Worm (Caenorhabditis elegans): Measurements from ENCODE around the gene clec-141.
A peak's percentile ranks its signal among the peaks of the same experiment; 100 is the strongest.

Gene clec-141

DNA sequence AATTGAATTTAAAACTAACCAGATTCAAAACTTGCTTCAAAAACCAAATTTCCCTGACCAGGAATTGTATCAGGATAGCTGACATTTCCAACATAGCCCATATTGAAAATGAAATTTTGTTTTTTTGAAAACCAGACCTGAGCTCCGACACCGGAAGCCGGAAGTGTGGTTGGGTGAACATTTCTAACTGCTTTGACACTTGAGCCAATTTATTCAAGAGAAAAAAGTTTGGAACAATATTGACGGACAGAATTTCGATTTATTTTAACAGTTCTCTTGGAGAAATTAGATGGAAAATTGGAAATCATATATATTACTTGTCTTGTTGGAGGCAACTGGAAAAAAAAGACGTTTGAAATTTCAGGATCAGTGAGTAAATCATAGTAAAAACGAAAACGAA lies 20.2 kb downstream of the clec-141 start, which contains the start of gene ccpp-6:
ccpp-6 (minus strand) TSS at position 101 of the 400 bp plus-strand sequence.
- no peak for TF ChIP-seq ets-4 (tag; optimal IDR thresholded peaks at IDR 0.05)
- no peak for TF ChIP-seq sox-2 (GFP tag; IDR thresholded peaks at IDR 0.05)
- no peak for TF ChIP-seq ceh-24 (tag; optimal IDR thresholded peaks at IDR 0.05)
- TF ChIP-seq ceh-19 (GFP tag; optimal IDR thresholded peaks at IDR 0.05), result no peak
- TF ChIP-seq hlh-13 (GFP tag; optimal IDR thresholded peaks at IDR 0.05), result no peak

- TF ChIP-seq unc-86 (tag; optimal IDR thresholded peaks at IDR 0.05) (no peak), hlh-30 (tag; optimal IDR thresholded peaks at IDR 0.05; ENCODE audit: insufficient read depth) (no peak), eyg-1 (tag; optimal IDR thresholded peaks at IDR 0.05) (no peak), ceh-6 (GFP tag; optimal IDR thresholded peaks at IDR 0.05) (no peak), che-1 (tag; optimal IDR thresholded peaks at IDR 0.05) (no peak), nhr-232 (tag; optimal IDR thresholded peaks at IDR 0.05) (no peak), fkh-10 (GFP tag; optimal IDR thresholded peaks at IDR 0.05) (no peak), fax-1 (tag; optimal IDR thresholded peaks at IDR 0.05) (no peak), ceh-48 (tag; optimal IDR thresholded peaks at IDR 0.05) (no peak), ceh-24 (tag; optimal IDR thresholded peaks at IDR 0.05) (no peak), zip-5 (tag; optimal IDR thresholded peaks at IDR 0.05) (no peak), lin-11 (tag; optimal IDR thresholded peaks at IDR 0.05) (no peak), ceh-18 (tag; optimal IDR thresholded peaks at IDR 0.05) (no peak)
These were observed 23.2 kb downstream of the clec-141 start for ce11 chrII:5384282-5384681.

DNA sequence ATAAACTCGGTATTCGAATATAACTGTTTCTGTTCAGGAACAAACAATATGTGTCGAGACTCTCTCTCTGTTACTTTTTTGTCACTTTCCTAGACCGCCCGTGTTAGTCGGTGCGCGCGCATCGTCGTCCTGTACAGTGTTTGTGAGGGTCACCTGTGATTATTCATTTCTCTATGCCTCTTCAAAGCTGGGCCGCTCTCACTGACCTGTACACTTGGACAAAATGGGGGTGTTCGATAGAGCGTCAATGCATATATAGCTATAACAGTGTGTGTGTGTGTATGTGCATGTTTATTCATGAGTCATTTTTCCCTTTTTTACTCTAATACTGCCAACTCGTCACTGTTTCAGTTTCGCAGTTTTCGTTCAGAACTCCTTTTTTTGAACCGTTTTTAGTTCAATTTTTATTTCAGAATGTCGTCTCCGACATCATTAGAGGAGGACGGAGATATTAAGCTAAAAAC lies 27.8 kb downstream of the clec-141 start, which contains the start of gene pkc-3:
pkc-3 (plus strand) TSS at position 414 of the 464 bp plus-strand sequence.
- TF ChIP-seq lim-6 (tag; optimal IDR thresholded peaks at IDR 0.05), result no peak
- no peak for TF ChIP-seq nhr-232 (tag; optimal IDR thresholded peaks at IDR 0.05)
- no peak for TF ChIP-seq zip-5 (tag; optimal IDR thresholded peaks at IDR 0.05)
- no peak for TF ChIP-seq mec-3 (tag; optimal IDR thresholded peaks at IDR 0.05; ENCODE audit: borderline replicate concordance)
- TF ChIP-seq K09A11.1 (tag; optimal IDR thresholded peaks at IDR 0.05; ENCODE audit: insufficient read depth), result no peak
- TF ChIP-seq fax-1 (tag; optimal IDR thresholded peaks at IDR 0.05), result no peak
- no peak for TF ChIP-seq madf-2 (tag; optimal IDR thresholded peaks at IDR 0.05)
- no peak for TF ChIP-seq C08G9.2 (tag; optimal IDR thresholded peaks at IDR 0.05)
- TF ChIP-seq ceh-9 (tag; optimal IDR thresholded peaks at IDR 0.05), result no peak
- no peak for TF ChIP-seq hlh-13 (GFP tag; optimal IDR thresholded peaks at IDR 0.05)
- TF ChIP-seq tbx-2 (tag; optimal IDR thresholded peaks at IDR 0.05), result peak; percentile 14
- TF ChIP-seq pros-1 (tag; optimal IDR thresholded peaks at IDR 0.05), result no peak
- no peak for TF ChIP-seq pha-4 (tag; optimal IDR thresholded peaks at IDR 0.05)
- TF ChIP-seq che-1 (tag; optimal IDR thresholded peaks at IDR 0.05), result no peak
- TF ChIP-seq pha-2 (tag; optimal IDR thresholded peaks at IDR 0.05), result no peak
- TF ChIP-seq ceh-14 (tag; optimal IDR thresholded peaks at IDR 0.05), result no peak
- TF ChIP-seq unc-42 (tag; optimal IDR thresholded peaks at IDR 0.05), result no peak
- TF ChIP-seq pqm-1 (tag; optimal IDR thresholded peaks at IDR 0.05), result no peak
- no peak for TF ChIP-seq ztf-16 (tag; optimal IDR thresholded peaks at IDR 0.05)
- peak; percentile 34 for TF ChIP-seq nfya-1 (tag; optimal IDR thresholded peaks at IDR 0.05)
- TF ChIP-seq pax-1 (tag; optimal IDR thresholded peaks at IDR 0.05), result peak; percentile 26
- TF ChIP-seq ets-4 (tag; optimal IDR thresholded peaks at IDR 0.05), result no peak
- peak; percentile 26 for TF ChIP-seq T23F11.4 (GFP tag; optimal IDR thresholded peaks at IDR 0.05)
- TF ChIP-seq ceh-2 (tag; optimal IDR thresholded peaks at IDR 0.05), result peak; percentile 9
- no peak for TF ChIP-seq lin-11 (tag; optimal IDR thresholded peaks at IDR 0.05)
- TF ChIP-seq syd-9 (tag; optimal IDR thresholded peaks at IDR 0.05), result no peak
- TF ChIP-seq dve-1 (tag; optimal IDR thresholded peaks at IDR 0.05), result peak; percentile 4
- peak; percentile 2 for TF ChIP-seq hlh-30 (tag; optimal IDR thresholded peaks at IDR 0.05; ENCODE audit: insufficient read depth)
- TF ChIP-seq F13H6.1 (tag; optimal IDR thresholded peaks at IDR 0.05), result no peak
- peak; percentile 43 for TF ChIP-seq ama-1 (optimal IDR thresholded peaks at IDR 0.05)
- peak; percentile 74 for TF ChIP-seq elt-2 (tag; optimal IDR thresholded peaks at IDR 0.05)
